Fruit fly (Drosophila melanogaster) whole organism, embryonic: Measurements from ENCODE around the gene CG16749.

Source experiments
- ATbp ChIP-seq: fragments of 200-800 bp; sonication (Bioruptor generic); optimal IDR thresholded peaks from 2 replicates; lab custom pipeline; 2017; ENCODE audit warnings: missing biosample characterization, mild to moderate bottlenecking, missing genetic modification characterization, missing genetic modification reagents
- Atf6 ChIP-seq: fragments of 200-800 bp; sonication (Bioruptor generic); IDR thresholded peaks from 2 replicates; pipeline ENCODE4 v1.3.6; 2022; ENCODE audit warnings: missing biosample characterization, missing genetic modification characterization
- Awh ChIP-seq: fragments of 200-800 bp; sonication (Bioruptor generic); IDR thresholded peaks from 2 replicates; pipeline ENCODE4, ENCODE4 v1.3.6; 2022; ENCODE audit warnings: missing biosample characterization, missing genetic modification characterization
- BEAF-32 ChIP-seq: fragments of 200-800 bp; sonication (Bioruptor generic); optimal IDR thresholded peaks from 3 replicates; lab custom pipeline; 2017; ENCODE audit warnings: missing biosample characterization, missing genetic modification characterization, mild to moderate bottlenecking, moderate library complexity, missing genetic modification reagents
- CG1024 ChIP-seq: fragments of 200-800 bp; sonication (Bioruptor generic); IDR thresholded peaks from 2 replicates; pipeline ENCODE4 v1.3.6; 2022; ENCODE audit warnings: missing biosample characterization, missing genetic modification characterization
- CG10274 ChIP-seq: fragments of 200-800 bp; sonication (Bioruptor generic); optimal IDR thresholded peaks from 3 replicates; lab custom pipeline; 2017; ENCODE audit warnings: missing biosample characterization, mild to moderate bottlenecking, missing genetic modification characterization
- CG12744 ChIP-seq: fragments of 200-800 bp; sonication (Bioruptor generic); optimal IDR thresholded peaks from 2 replicates; lab custom pipeline; 2016; ENCODE audit warnings: missing biosample characterization, missing genetic modification characterization
- CG13123 ChIP-seq: fragments of 200-800 bp; sonication (Bioruptor generic); optimal IDR thresholded peaks from 2 replicates; lab custom pipeline; 2016; ENCODE audit warnings: missing biosample characterization, missing genetic modification characterization
- CG13424 ChIP-seq: fragments of 200-800 bp; sonication (Bioruptor generic); optimal IDR thresholded peaks from 2 replicates; lab custom pipeline; 2019; ENCODE audit warnings: missing biosample characterization, mild to moderate bottlenecking, missing genetic modification characterization, moderate library complexity
- CG1529 ChIP-seq: fragments of 200-800 bp; sonication (Bioruptor generic); optimal IDR thresholded peaks from 3 replicates; lab custom pipeline; 2018; ENCODE audit warnings: missing biosample characterization, missing genetic modification characterization
- CG1647 ChIP-seq: fragments of 200-800 bp; sonication (Bioruptor generic); optimal IDR thresholded peaks from 3 replicates; lab custom pipeline; 2016; ENCODE audit warnings: missing biosample characterization, missing genetic modification characterization
- CG16863 ChIP-seq: fragments of 200-800 bp; sonication (Bioruptor generic); optimal IDR thresholded peaks from 3 replicates; lab custom pipeline; 2016; ENCODE audit warnings: missing biosample characterization, missing genetic modification characterization
- CG17612 ChIP-seq: fragments of 200-800 bp; sonication (Bioruptor generic); IDR thresholded peaks from 2 replicates; pipeline ENCODE4 v1.3.6; 2022; ENCODE audit warnings: missing biosample characterization, missing genetic modification characterization
- CG2129 ChIP-seq: fragments of 200-800 bp; sonication (Bioruptor generic); IDR thresholded peaks from 2 replicates; pipeline ENCODE4 v1.3.6; 2022; ENCODE audit warnings: missing biosample characterization, missing genetic modification characterization; ENCODE audit not compliant: partially characterized antibody
- CG2875 ChIP-seq: fragments of 200-800 bp; sonication (Bioruptor generic); optimal IDR thresholded peaks from 2 replicates; lab custom pipeline; 2017; ENCODE audit warnings: missing biosample characterization, mild to moderate bottlenecking, missing genetic modification characterization, missing genetic modification reagents
- CG2889 ChIP-seq: fragments of 200-800 bp; sonication (Bioruptor generic); IDR thresholded peaks from 3 replicates; pipeline ENCODE4 v1.3.6; 2022; ENCODE audit warnings: missing biosample characterization, missing genetic modification characterization
- CG6813 ChIP-seq: fragments of 200-800 bp; sonication (Bioruptor generic); optimal IDR thresholded peaks from 2 replicates; lab custom pipeline; 2017; ENCODE audit warnings: missing biosample characterization, missing genetic modification characterization, mild to moderate bottlenecking, moderate library complexity, missing genetic modification reagents
- CG7372 ChIP-seq: fragments of 200-800 bp; sonication (Bioruptor generic); IDR thresholded peaks from 2 replicates; pipeline ENCODE4 v1.3.6; 2022; ENCODE audit warnings: missing biosample characterization, missing genetic modification characterization
- CG9609 ChIP-seq: fragments of 200-800 bp; sonication (Bioruptor generic); optimal IDR thresholded peaks from 3 replicates; lab custom pipeline; 2016; ENCODE audit warnings: missing biosample characterization, missing genetic modification characterization
- Dip2 ChIP-seq: fragments of 200-800 bp; sonication (Bioruptor generic); IDR thresholded peaks from 2 replicates; pipeline ENCODE4 v1.3.6; 2022; ENCODE audit warnings: missing biosample characterization, missing genetic modification characterization
- Doc3 ChIP-seq: fragments of 200-800 bp; sonication (Bioruptor generic); IDR thresholded peaks from 3 replicates; pipeline ENCODE4 v1.3.6; 2022; ENCODE audit warnings: missing biosample characterization, missing genetic modification characterization; ENCODE audit not compliant: partially characterized antibody
- Elba2 ChIP-seq: fragments of 200-800 bp; sonication (Bioruptor generic); optimal IDR thresholded peaks from 3 replicates; lab custom pipeline; 2016; ENCODE audit warnings: missing biosample characterization, missing genetic modification characterization
- HmgD ChIP-seq: fragments of 200-800 bp; sonication (Bioruptor generic); optimal IDR thresholded peaks from 3 replicates; lab custom pipeline; 2016; ENCODE audit warnings: missing biosample characterization, missing genetic modification characterization
- Hr51 ChIP-seq, 2 experiments: fragments of 200-800 bp; sonication (Bioruptor generic); optimal IDR thresholded peaks; 2 replicates in 1 of 2; 3 replicates in 1 of 2; lab custom pipeline; 2016 to 2018; ENCODE audit warnings: missing biosample characterization in 2 of 2, missing genetic modification characterization in 2 of 2, mild to moderate bottlenecking in 1 of 2, moderate library complexity in 1 of 2
- MBD-R2 ChIP-seq: fragments of 200-800 bp; sonication (Bioruptor generic); IDR thresholded peaks from 2 replicates; pipeline ENCODE4 v1.3.6; 2022; ENCODE audit warnings: missing biosample characterization, missing genetic modification characterization
- Mad ChIP-seq: fragments of 200-800 bp; sonication (Bioruptor generic); optimal IDR thresholded peaks from 2 replicates; lab custom pipeline; 2016; ENCODE audit warnings: missing biosample characterization, missing genetic modification characterization
- Med ChIP-seq: fragments of 200-800 bp; sonication (Bioruptor generic); peaks from one replicate; lab custom pipeline; 2016; ENCODE audit warnings: missing biosample characterization, missing genetic modification characterization, mild to moderate bottlenecking, inconsistent platforms, moderate library complexity
- Pdp1 ChIP-seq, 2 experiments: fragments of 200-800 bp; sonication (Bioruptor generic); optimal IDR thresholded peaks; 3 replicates each; lab custom pipeline; 2016; ENCODE audit warnings: missing biosample characterization in 2 of 2, missing genetic modification characterization in 2 of 2, mild to moderate bottlenecking in 1 of 2, moderate library complexity in 1 of 2
- cad ChIP-seq: fragments of >200 bp; optimal IDR thresholded peaks from 2 replicates; lab custom pipeline; 2017; ENCODE audit warnings: missing biosample characterization, missing genetic modification characterization
- chinmo ChIP-seq: fragments of 200-800 bp; sonication (Bioruptor generic); IDR thresholded peaks from 4 replicates; pipeline ENCODE4 v1.3.6; 2022; ENCODE audit warnings: missing biosample characterization, missing genetic modification characterization; ENCODE audit not compliant: partially characterized antibody
- corto ChIP-seq: fragments of 200-800 bp; sonication (Bioruptor generic); optimal IDR thresholded peaks from 2 replicates; lab custom pipeline; 2016; ENCODE audit warnings: missing biosample characterization, mild to moderate bottlenecking, missing genetic modification characterization, moderate library complexity
- crc ChIP-seq: fragments of 200-800 bp; sonication (Bioruptor generic); optimal IDR thresholded peaks from 2 replicates; lab custom pipeline; 2016; ENCODE audit warnings: missing biosample characterization, missing genetic modification characterization
- cwo ChIP-seq: fragments of 200-800 bp; sonication (Bioruptor generic); optimal IDR thresholded peaks from 3 replicates; lab custom pipeline; 2017; ENCODE audit warnings: missing biosample characterization, missing genetic modification characterization, mild to moderate bottlenecking, moderate library complexity, missing genetic modification reagents
- da ChIP-seq: fragments of 200-800 bp; sonication (Bioruptor generic); optimal IDR thresholded peaks from 2 replicates; lab custom pipeline; 2016; ENCODE audit warnings: missing biosample characterization, missing genetic modification characterization
- dpn ChIP-seq, 2 experiments: fragments of 200-800 bp; sonication (Bioruptor generic); optimal IDR thresholded peaks; 3 replicates each; lab custom pipeline; 2016; ENCODE audit warnings: missing biosample characterization in 2 of 2, missing genetic modification characterization in 2 of 2
- ems ChIP-seq: fragments of 200-800 bp; sonication (Bioruptor generic); optimal IDR thresholded peaks from 3 replicates; lab custom pipeline; 2016; ENCODE audit warnings: missing biosample characterization, missing genetic modification characterization
- en ChIP-seq: fragments of 200-800 bp; sonication (Bioruptor generic); optimal IDR thresholded peaks from 2 replicates; lab custom pipeline; 2016; ENCODE audit warnings: missing biosample characterization, missing genetic modification characterization
- eve ChIP-seq, 2 experiments: fragments of >200 bp; optimal IDR thresholded peaks; 2 replicates each; lab custom pipeline; 2017; ENCODE audit warnings: missing biosample characterization in 2 of 2, missing genetic modification characterization in 2 of 2
- fru ChIP-seq: fragments of >200 bp; optimal IDR thresholded peaks from 2 replicates; lab custom pipeline; 2017
- gsb ChIP-seq: fragments of 200-800 bp; sonication (Bioruptor generic); IDR thresholded peaks from 2 replicates; pipeline ENCODE4 v1.3.6; 2022; ENCODE audit warnings: missing biosample characterization, missing genetic modification characterization
- gt ChIP-seq: fragments of 200-800 bp; sonication (Bioruptor generic); IDR thresholded peaks from 2 replicates; pipeline ENCODE4 v1.3.6; 2022; ENCODE audit warnings: missing biosample characterization, missing genetic modification characterization
- knrl ChIP-seq: fragments of 200-800 bp; sonication (Bioruptor generic); IDR thresholded peaks from 3 replicates; pipeline ENCODE4 v1.3.6; 2022; ENCODE audit warnings: missing biosample characterization, missing genetic modification characterization; ENCODE audit not compliant: partially characterized antibody
- nau ChIP-seq: fragments of 200-800 bp; sonication (Bioruptor generic); optimal IDR thresholded peaks from 3 replicates; lab custom pipeline; 2017; ENCODE audit warnings: missing biosample characterization, mild to moderate bottlenecking, missing genetic modification characterization, missing genetic modification reagents
- psq ChIP-seq: fragments of 200-800 bp; sonication (Bioruptor generic); optimal IDR thresholded peaks from 2 replicates; lab custom pipeline; 2017; ENCODE audit warnings: missing biosample characterization, missing genetic modification characterization
- rib ChIP-seq: fragments of 200-800 bp; sonication (Bioruptor generic); IDR thresholded peaks from 2 replicates; pipeline ENCODE4 v1.3.6; 2022; ENCODE audit warnings: missing biosample characterization, missing genetic modification characterization
- sens ChIP-seq: fragments of 200-800 bp; sonication (Bioruptor generic); peaks from one replicate; lab custom pipeline; 2016; ENCODE audit warnings: missing biosample characterization, missing genetic modification characterization
- slou ChIP-seq: fragments of 200-800 bp; sonication (Bioruptor generic); optimal IDR thresholded peaks from 3 replicates; lab custom pipeline; 2016; ENCODE audit warnings: missing biosample characterization, missing genetic modification characterization
- wdn ChIP-seq: fragments of 200-800 bp; sonication (Bioruptor generic); IDR thresholded peaks from 2 replicates; pipeline ENCODE4 v1.3.6; 2022; ENCODE audit warnings: missing biosample characterization, missing genetic modification characterization
- zf30C ChIP-seq: fragments of 200-800 bp; sonication (Bioruptor generic); optimal IDR thresholded peaks from 3 replicates; lab custom pipeline; 2018; ENCODE audit warnings: missing biosample characterization, mild to moderate bottlenecking, missing genetic modification characterization

The CG16749 gene

dm6 chr3R:9339176-9340075, 7.7 kb upstream of the CG16749 start (continued):
- TF ChIP-seq HmgD (GFP tag; lab: Kevin White, UChicago) (peak; percentile 7), CG1529 (GFP tag; lab: Kevin White, UChicago) (peak; percentile 69), nau (GFP tag; lab: Kevin White, UChicago) (no peak), Hr51 (GFP tag; optimal IDR thresholded peaks at IDR 0.05; lab: Kevin White, UChicago) (peak in 1 of 2 experiments; percentile 70), MBD-R2 (GFP tag; lab: Robert Waterston, UW) (no peak), CG2875 (GFP tag; lab: Kevin White, UChicago) (peak; percentile 42), gsb (GFP tag; lab: Robert Waterston, UW) (no peak), Mad (no peak), knrl (GFP tag; lab: Robert Waterston, UW) (no peak), sens (peak; percentile 98), rib (GFP tag; lab: Robert Waterston, UW) (no peak), CG13123 (GFP tag; lab: Kevin White, UChicago) (no peak), BEAF-32 (GFP tag; lab: Kevin White, UChicago) (no peak), corto (GFP tag; lab: Kevin White, UChicago) (peak; percentile 7), dpn (GFP tag; optimal IDR thresholded peaks at IDR 0.05; lab: Kevin White, UChicago) (peak; percentile 34 to 40), fru (lab: Kevin White, UChicago) (no peak), Awh (peak; percentile 47), CG7372 (no peak), cad (no peak), CG10274 (GFP tag; lab: Kevin White, UChicago) (no peak), chinmo (GFP tag; lab: Robert Waterston, UW) (peak; percentile 95; the same call in 3 of the 4 replicates), Elba2 (GFP tag; lab: Kevin White, UChicago) (no peak), ATbp (GFP tag; lab: Kevin White, UChicago) (peak; percentile 74), CG2889 (GFP tag; lab: Robert Waterston, UW) (no peak), CG9609 (GFP tag; lab: Kevin White, UChicago) (no peak), CG16863 (GFP tag; lab: Kevin White, UChicago) (peak; percentile 58), CG13424 (tag; lab: Kevin White, UChicago) (peak; percentile 63), wdn (no peak), Dip2 (GFP tag; lab: Robert Waterston, UW) (no peak), Med (peak; percentile 83), CG6813 (GFP tag; lab: Kevin White, UChicago) (no peak), eve (GFP tag; optimal IDR thresholded peaks at IDR 0.05; lab: Kevin White, UChicago) (peak in 1 of 2 experiments; percentile 90), Pdp1 (GFP tag; optimal IDR thresholded peaks at IDR 0.05; lab: Kevin White, UChicago) (peak; percentile 5 to 70), ems (GFP tag; lab: Kevin White, UChicago) (peak; percentile 22), Atf6 (GFP tag; lab: Robert Waterston, UW) (peak; percentile 15; the same call in 1 of the 2 replicates), CG1024 (GFP tag; lab: Robert Waterston, UW) (peak; percentile 27; the same call in 1 of the 2 replicates), CG17612 (no peak), da (GFP tag; lab: Kevin White, UChicago) (no peak), CG12744 (GFP tag; lab: Kevin White, UChicago) (no peak), crc (GFP tag; lab: Kevin White, UChicago) (peak; percentile 23), CG2129 (GFP tag; lab: Robert Waterston, UW) (no peak), cwo (peak; percentile 36), psq (GFP tag; lab: Kevin White, UChicago) (no peak), zf30C (peak; percentile 88), slou (no peak), CG1647 (GFP tag; lab: Kevin White, UChicago) (no peak), gt (no peak), en (no peak), Doc3 (GFP tag; lab: Robert Waterston, UW) (no peak)
